Worm (Caenorhabditis elegans) whole organism, young adult: ENCODE results near the gene F53E4.1.
A peak's percentile ranks its signal among the peaks of the same experiment; 100 is the strongest.
"Not testable (repeated sequence)": the region's sequence is repeated elsewhere in the genome, so short reads cannot be mapped to it uniquely, and the experiment has no call there.

Experiments
- B0035.1 ChIP-seq: sonication (generic microtip); optimal IDR thresholded peaks from 2 replicates; lab custom pipeline; 2016; ENCODE audit warnings: missing genetic modification characterization, mild to moderate bottlenecking, missing compliant biosample characterization, missing genotype, missing genetic modification reagents
- C17E4.6 ChIP-seq: fragments of 200-800 bp; sonication (Bioruptor generic); IDR thresholded peaks from 2 replicates; pipeline ENCODE4 v1.3.6; 2022; ENCODE audit warnings: missing genetic modification reagents, missing genetic modification characterization, missing compliant biosample characterization
- F22D6.2 ChIP-seq: sonication (generic microtip); optimal IDR thresholded peaks from 2 replicates; lab custom pipeline; 2016; ENCODE audit warnings: mild to moderate bottlenecking, missing genetic modification characterization, missing compliant biosample characterization
- F23B12.7 ChIP-seq: sonication (generic microtip); optimal IDR thresholded peaks from 2 replicates; lab custom pipeline; 2017; ENCODE audit warnings: missing genetic modification characterization, mild to moderate bottlenecking, missing compliant biosample characterization, antibody characterized with exemption, moderate library complexity; ENCODE audit not compliant: insufficient read depth
- F33H1.4 ChIP-seq: fragments of 200-800 bp; sonication (Bioruptor generic); IDR thresholded peaks from 2 replicates; pipeline ENCODE4 v1.3.6; 2022; ENCODE audit warnings: missing genetic modification reagents, missing genetic modification characterization, missing compliant biosample characterization
- F55B11.4 ChIP-seq: sonication (generic microtip); optimal IDR thresholded peaks from 2 replicates; lab custom pipeline; 2016; ENCODE audit warnings: missing compliant biosample characterization, missing genetic modification characterization, borderline replicate concordance; ENCODE audit not compliant: insufficient read depth
- K11D2.4 ChIP-seq: fragments of 200-800 bp; sonication (Bioruptor generic); IDR thresholded peaks from 2 replicates; pipeline ENCODE4 v1.3.6; 2022; ENCODE audit warnings: missing genetic modification reagents, missing genetic modification characterization, missing compliant biosample characterization
- Y67H2A.10 ChIP-seq: fragments of 200-800 bp; sonication (Bioruptor generic); conservative IDR thresholded peaks from 2 replicates; pipeline ENCODE4 v1.3.6; 2022; ENCODE audit warnings: missing genetic modification reagents, missing genetic modification characterization, missing compliant biosample characterization
- ZK185.1 ChIP-seq: sonication (generic microtip); optimal IDR thresholded peaks from 2 replicates; lab custom pipeline; 2016; ENCODE audit warnings: mild to moderate bottlenecking, missing genetic modification characterization, missing compliant biosample characterization; ENCODE audit not compliant: poor library complexity, severe bottlenecking
- akir-1 ChIP-seq: fragments of 200-800 bp; sonication (Bioruptor generic); optimal IDR thresholded peaks from 2 replicates; lab custom pipeline; 2018; ENCODE audit warnings: mild to moderate bottlenecking, missing genetic modification characterization, moderate library complexity, missing compliant biosample characterization
- atf-7 ChIP-seq: sonication (generic microtip); optimal IDR thresholded peaks from 2 replicates; lab custom pipeline; 2017; ENCODE audit warnings: mild to moderate bottlenecking, missing genetic modification characterization, missing compliant biosample characterization
- bed-1 ChIP-seq: fragments of 200-800 bp; sonication (Bioruptor generic); IDR thresholded peaks from 2 replicates; pipeline ENCODE4 v1.3.6; 2022; ENCODE audit warnings: missing genetic modification reagents, missing genetic modification characterization, missing compliant biosample characterization
- ccch-3 ChIP-seq: fragments of 200-800 bp; sonication (Bioruptor generic); optimal IDR thresholded peaks from 2 replicates; lab custom pipeline; 2018; ENCODE audit warnings: mild to moderate bottlenecking, missing genetic modification characterization, missing compliant biosample characterization
- cebp-2 ChIP-seq: fragments of 200-800 bp; sonication (Bioruptor generic); IDR thresholded peaks from 2 replicates; pipeline ENCODE4 v1.3.6; 2022; ENCODE audit warnings: missing genetic modification characterization, missing compliant biosample characterization
- efl-1 ChIP-seq: fragments of 150-350 bp; optimal IDR thresholded peaks from 2 replicates; lab custom pipeline; 2014; ENCODE audit warnings: missing biosample characterization, missing genetic modification reagents, missing genetic modification characterization
- ekl-4 ChIP-seq: fragments of 200-800 bp; sonication (Bioruptor generic); IDR thresholded peaks from 2 replicates; pipeline ENCODE4 v1.3.6; 2022; ENCODE audit warnings: missing genetic modification reagents, missing genetic modification characterization, missing compliant biosample characterization
- gei-17 ChIP-seq: fragments of 200-800 bp; sonication (Bioruptor generic); optimal IDR thresholded peaks from 2 replicates; lab custom pipeline; 2018; ENCODE audit warnings: mild to moderate bottlenecking, missing genetic modification characterization, missing compliant biosample characterization
- him-1 ChIP-seq: sonication (generic microtip); optimal IDR thresholded peaks from 2 replicates; lab custom pipeline; 2016; ENCODE audit warnings: missing genotype, missing genetic modification reagents, missing genetic modification characterization, missing compliant biosample characterization
- hlh-26 ChIP-seq: fragments of 200-800 bp; sonication (Bioruptor generic); conservative IDR thresholded peaks from 2 replicates; pipeline ENCODE4 v1.3.6; 2022; ENCODE audit warnings: missing genetic modification reagents, missing genetic modification characterization, missing compliant biosample characterization
- let-607 ChIP-seq, 2 experiments: fragments of 200-800 bp in 1 of 2; sonication (Bioruptor generic) in 1 of 2; sonication (generic microtip) in 1 of 2; optimal IDR thresholded peaks; 2 replicates each; lab custom pipeline; 2016 to 2018; ENCODE audit warnings: mild to moderate bottlenecking in 2 of 2, missing compliant biosample characterization in 2 of 2, missing genetic modification characterization in 2 of 2, moderate library complexity in 2 of 2, missing genotype in 1 of 2
- lin-26 ChIP-seq: fragments of 200-800 bp; sonication (Bioruptor generic); IDR thresholded peaks from 2 replicates; pipeline ENCODE4 v1.3.6; 2022; ENCODE audit warnings: missing genetic modification reagents, missing genetic modification characterization, missing compliant biosample characterization
- lsy-27 ChIP-seq: sonication (generic microtip); optimal IDR thresholded peaks from 2 replicates; lab custom pipeline; 2017; ENCODE audit warnings: missing genetic modification characterization, mild to moderate bottlenecking, missing compliant biosample characterization, antibody characterized with exemption, missing genotype, borderline replicate concordance; ENCODE audit not compliant: insufficient read depth
- madf-8 ChIP-seq: fragments of 200-800 bp; sonication (Bioruptor generic); conservative IDR thresholded peaks from 2 replicates; pipeline ENCODE4 v1.3.6; 2022; ENCODE audit warnings: missing genetic modification reagents, missing genetic modification characterization, missing compliant biosample characterization
- mes-4 ChIP-seq: sonication (generic microtip); optimal IDR thresholded peaks from 2 replicates; lab custom pipeline; 2016; ENCODE audit warnings: missing genotype, missing genetic modification characterization, missing compliant biosample characterization
- rpc-1 ChIP-seq, 2 experiments: fragments of 150-350 bp in 1 of 2; sonication (generic microtip) in 1 of 2; optimal IDR thresholded peaks; 2 replicates each; lab custom pipeline; 2014 to 2018; ENCODE audit warnings: missing biosample characterization in 1 of 2, missing genetic modification characterization in 1 of 2, missing genetic modification reagents in 1 of 2, missing genotype in 1 of 2
- snpc-4 ChIP-seq, 5 experiments: fragments of 150-350 bp in 1 of 5; sonication (generic microtip) in 4 of 5; optimal IDR thresholded peaks; 2 replicates each; lab custom pipeline; 2014 to 2018; ENCODE audit warnings: missing genetic modification characterization in 5 of 5, missing biosample characterization in 3 of 5, antibody characterized with exemption in 2 of 5, mild to moderate bottlenecking in 2 of 5, missing compliant biosample characterization in 2 of 5, missing genotype in 2 of 5, moderate library complexity in 2 of 5, missing genetic modification reagents in 1 of 5
- tbp1 ChIP-seq: fragments of 200-800 bp; sonication (Bioruptor generic); optimal IDR thresholded peaks from 2 replicates; lab custom pipeline; 2018; ENCODE audit warnings: mild to moderate bottlenecking, missing genetic modification characterization, missing compliant biosample characterization
- unc-130 ChIP-seq: sonication (generic microtip); optimal IDR thresholded peaks from 2 replicates; lab custom pipeline; 2016; ENCODE audit warnings: missing genetic modification reagents, missing genetic modification characterization, missing compliant biosample characterization
- zfh-2 ChIP-seq: fragments of 200-800 bp; sonication (Bioruptor generic); conservative IDR thresholded peaks from 2 replicates; pipeline ENCODE4 v1.3.6; 2022; ENCODE audit warnings: missing genetic modification reagents, missing genetic modification characterization, missing compliant biosample characterization
- zim-3 ChIP-seq: sonication (generic microtip); optimal IDR thresholded peaks from 2 replicates; lab custom pipeline; 2017; ENCODE audit warnings: mild to moderate bottlenecking, missing genetic modification characterization, moderate library complexity, missing compliant biosample characterization
- ztf-28 ChIP-seq: fragments of 200-800 bp; sonication (Bioruptor generic); IDR thresholded peaks from 2 replicates; pipeline ENCODE4 v1.3.6; 2022; ENCODE audit warnings: missing genetic modification reagents, missing genetic modification characterization, missing compliant biosample characterization
- ztf-3 ChIP-seq: fragments of 200-800 bp; sonication (Bioruptor generic); optimal IDR thresholded peaks from 2 replicates; lab custom pipeline; 2018; ENCODE audit warnings: mild to moderate bottlenecking, missing genetic modification characterization, missing compliant biosample characterization

Gene F53E4.1

DNA sequence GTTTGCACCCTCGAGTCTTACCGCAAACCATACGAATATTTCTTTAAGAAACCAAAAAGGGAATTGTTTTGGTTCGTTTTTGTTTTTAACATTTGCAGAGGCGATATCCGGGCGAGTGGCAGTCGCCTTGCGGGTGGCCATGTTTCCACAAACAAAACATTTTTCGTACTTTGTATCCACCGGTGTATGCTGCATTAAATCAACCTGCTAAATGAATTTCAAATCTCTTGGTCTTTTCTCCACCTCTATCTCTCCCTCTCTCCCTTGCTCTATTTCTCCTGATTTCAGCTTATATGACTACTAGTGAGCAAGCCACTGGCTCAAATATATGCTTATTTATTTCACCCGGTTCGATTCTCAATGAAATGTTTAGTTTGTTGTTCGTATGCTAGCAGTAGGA, 9.1 kb upstream of the F53E4.1 start, which contains the start of gene nhr-52:
Gene nhr-52 (plus strand): TSS at position 301 of the 400 bp plus-strand sequence.
- TF ChIP-seq lin-26 (GFP tag; lab: Robert Waterston, UW) (no peak), hlh-26 (GFP tag; lab: Robert Waterston, UW) (no peak), atf-7 (tag; lab: Kevin White, UChicago) (no peak), ZK185.1 (tag; lab: Kevin White, UChicago) (no peak), ztf-3 (GFP tag; lab: Kevin White, UChicago) (no peak), let-607 (tag; optimal IDR thresholded peaks at IDR 0.05; lab: Kevin White, UChicago) (no peak), him-1 (tag; lab: Kevin White, UChicago) (no peak), F33H1.4 (GFP tag; lab: Robert Waterston, UW) (no peak), mes-4 (tag; lab: Kevin White, UChicago) (no peak), lsy-27 (no peak), gei-17 (no peak), B0035.1 (no peak), ekl-4 (GFP tag; lab: Robert Waterston, UW) (no peak), cebp-2 (GFP tag; lab: Robert Waterston, UW) (no peak), ccch-3 (GFP tag; lab: Kevin White, UChicago) (no peak), efl-1 (GFP tag; lab: Kevin White, UChicago) (no peak), akir-1 (GFP tag; lab: Kevin White, UChicago) (no peak), tbp1 (GFP tag; lab: Kevin White, UChicago) (no peak)

ce11 chrV:15674899-15675298, 6.8 kb upstream of the F53E4.1 start:
- TF ChIP-seq bed-1 (0 out of 2 replicates have a peak, but pooled peaks have one; percentile 71), atf-7 (tag; lab: Kevin White, UChicago) (no peak), F55B11.4 (no peak), F23B12.7 (tag; lab: Kevin White, UChicago) (no peak), zfh-2 (GFP tag; lab: Robert Waterston, UW) (peak; percentile 72), rpc-1 (optimal IDR thresholded peaks at IDR 0.05; lab: Kevin White, UChicago) (no peak), rpc-1 (tag; optimal IDR thresholded peaks at IDR 0.05; lab: Kevin White, UChicago) (no peak)

DNA sequence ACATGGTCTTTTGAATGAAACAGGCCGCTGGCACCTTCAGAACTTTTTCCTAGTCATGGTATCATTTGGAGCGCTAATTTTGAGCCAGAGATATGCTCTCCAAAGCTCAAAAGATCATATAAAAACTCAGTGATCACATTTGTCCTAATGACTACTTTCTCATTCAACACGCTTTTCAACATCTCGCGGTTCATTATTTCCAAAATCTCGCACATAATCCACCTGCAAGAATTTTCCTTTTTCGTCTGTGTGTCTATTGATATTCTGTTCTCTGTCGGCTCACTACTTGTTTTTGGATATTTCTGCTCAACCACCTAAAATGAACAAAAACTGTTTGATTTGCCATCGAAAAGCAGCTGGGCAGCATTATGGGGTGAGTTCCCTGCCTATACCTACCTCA, 5.6 kb upstream of the F53E4.1 start, which contains the start of gene nhr-51:
Gene nhr-51 (plus strand): TSS at position 301 of the 400 bp plus-strand sequence.
- TF ChIP-seq C17E4.6 (GFP tag; lab: Robert Waterston, UW) (no peak), zim-3 (no peak), K11D2.4 (GFP tag; lab: Robert Waterston, UW) (no peak), snpc-4 (GFP tag; optimal IDR thresholded peaks at IDR 0.05; lab: Kevin White, UChicago) (no peak), snpc-4 (tag; optimal IDR thresholded peaks at IDR 0.05; lab: Kevin White, UChicago) (no peak), unc-130 (no peak)

ce11 chrV:15670139-15670538, 2.0 kb upstream of the F53E4.1 start, which contains the start of gene K06B4.15:
TSS of gene K06B4.15 (plus strand) at chrV:15670439.
- not testable (repeated sequence) for TF ChIP-seq F22D6.2 (tag; lab: Kevin White, UChicago); tbp1 (GFP tag; lab: Kevin White, UChicago); Y67H2A.10

DNA sequence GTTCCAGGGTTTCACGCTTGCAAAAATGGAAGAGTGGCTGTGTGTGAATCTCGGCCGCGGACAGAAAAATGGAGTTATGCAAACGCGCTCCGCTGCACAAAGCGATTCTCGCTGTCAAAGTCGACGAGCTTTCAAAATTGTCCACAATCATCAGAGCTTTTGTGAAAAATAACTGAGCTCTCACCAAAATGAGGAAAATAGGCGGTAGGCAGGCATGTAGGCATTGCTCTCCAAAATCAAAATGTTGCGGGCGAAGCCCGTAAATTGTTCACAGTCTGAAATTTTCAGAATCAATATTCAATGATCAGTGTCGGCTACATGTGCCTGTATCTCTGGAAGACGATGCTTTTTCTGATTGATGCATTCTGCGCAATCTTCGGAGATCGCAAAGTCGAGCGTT, 770 bp upstream of the F53E4.1 start, which contains the start of gene K06B4.4:
Gene K06B4.4 (plus strand): TSS at position 301 of the 400 bp plus-strand sequence.
- TF ChIP-seq madf-8 (GFP tag; lab: Robert Waterston, UW) (no peak), ztf-28 (GFP tag; lab: Robert Waterston, UW) (no peak)
